Fruit fly (Drosophila melanogaster) whole organism, embryonic: ENCODE data around the gene PpV.

Source experiments
- Abd-B ChIP-seq: fragments of 200-800 bp; sonication (Bioruptor generic); optimal IDR thresholded peaks from 2 replicates; lab custom pipeline; 2018; ENCODE audit warnings: missing biosample characterization, mild to moderate bottlenecking, missing genetic modification characterization, moderate library complexity
- CG10543 ChIP-seq: fragments of 200-800 bp; sonication (Bioruptor generic); optimal IDR thresholded peaks from 3 replicates; lab custom pipeline; 2017; ENCODE audit warnings: missing biosample characterization, mild to moderate bottlenecking, missing genetic modification characterization, moderate library complexity
- CG11085 ChIP-seq: fragments of 200-800 bp; sonication (Bioruptor generic); IDR thresholded peaks from 2 replicates; pipeline ENCODE4 v1.3.6; 2022; ENCODE audit warnings: missing biosample characterization, missing genetic modification characterization
- CG11398 ChIP-seq: fragments of 200-800 bp; sonication (Bioruptor generic); optimal IDR thresholded peaks from 2 replicates; lab custom pipeline; 2016; ENCODE audit warnings: missing biosample characterization, missing genetic modification characterization
- CG12104 ChIP-seq: fragments of 200-800 bp; sonication (Bioruptor generic); optimal IDR thresholded peaks from 3 replicates; lab custom pipeline; 2016; ENCODE audit warnings: missing biosample characterization, missing genetic modification characterization
- CG12155 ChIP-seq: fragments of 200-800 bp; sonication (Bioruptor generic); optimal IDR thresholded peaks from 3 replicates; lab custom pipeline; 2016; ENCODE audit warnings: missing biosample characterization, missing genetic modification characterization
- CG12236 ChIP-seq: fragments of 200-800 bp; sonication (Bioruptor generic); optimal IDR thresholded peaks from 2 replicates; lab custom pipeline; 2016; ENCODE audit warnings: missing biosample characterization, missing genetic modification characterization
- CG12744 ChIP-seq: fragments of 200-800 bp; sonication (Bioruptor generic); optimal IDR thresholded peaks from 2 replicates; lab custom pipeline; 2016; ENCODE audit warnings: missing biosample characterization, missing genetic modification characterization
- CG13775 ChIP-seq: fragments of 200-800 bp; sonication (Bioruptor generic); optimal IDR thresholded peaks from 3 replicates; lab custom pipeline; 2017; ENCODE audit warnings: missing biosample characterization, mild to moderate bottlenecking, missing genetic modification characterization
- CG13894 ChIP-seq: fragments of 200-800 bp; sonication (Bioruptor generic); optimal IDR thresholded peaks from 3 replicates; lab custom pipeline; 2018; ENCODE audit warnings: missing biosample characterization, mild to moderate bottlenecking, missing genetic modification characterization, moderate library complexity
- CG14667 ChIP-seq: fragments of 200-800 bp; sonication (Bioruptor generic); IDR thresholded peaks from 2 replicates; pipeline ENCODE4 v1.3.6; 2022; ENCODE audit warnings: missing biosample characterization, missing genetic modification characterization
- CG16863 ChIP-seq: fragments of 200-800 bp; sonication (Bioruptor generic); optimal IDR thresholded peaks from 3 replicates; lab custom pipeline; 2016; ENCODE audit warnings: missing biosample characterization, missing genetic modification characterization
- CG17361 ChIP-seq: fragments of 200-800 bp; sonication (Bioruptor generic); IDR thresholded peaks from 3 replicates; pipeline ENCODE4 v1.3.6; 2022; ENCODE audit warnings: missing biosample characterization, missing genetic modification characterization
- CG17829 ChIP-seq: fragments of 200-800 bp; optimal IDR thresholded peaks from 2 replicates; lab custom pipeline; 2019; ENCODE audit warnings: missing biosample characterization, mild to moderate bottlenecking, missing genetic modification characterization, moderate library complexity
- CG17912 ChIP-seq: fragments of 200-800 bp; sonication (Bioruptor generic); optimal IDR thresholded peaks from 2 replicates; lab custom pipeline; 2018; ENCODE audit warnings: missing biosample characterization, mild to moderate bottlenecking, missing genetic modification characterization
- CG2120 ChIP-seq: fragments of 200-800 bp; sonication (Bioruptor generic); optimal IDR thresholded peaks from 3 replicates; lab custom pipeline; 2016; ENCODE audit warnings: missing biosample characterization, missing genetic modification characterization
- CG30403 ChIP-seq: fragments of 200-800 bp; sonication (Bioruptor generic); optimal IDR thresholded peaks from 3 replicates; lab custom pipeline; 2016; ENCODE audit warnings: missing biosample characterization, missing genetic modification characterization
- CG3407 ChIP-seq: fragments of 200-800 bp; sonication (Bioruptor generic); optimal IDR thresholded peaks from 2 replicates; lab custom pipeline; 2018; ENCODE audit warnings: missing biosample characterization, mild to moderate bottlenecking, missing genetic modification characterization
- CG42726 ChIP-seq: fragments of 200-800 bp; sonication (Bioruptor generic); IDR thresholded peaks from 2 replicates; pipeline ENCODE4 v1.3.6; 2022; ENCODE audit warnings: missing biosample characterization, missing genetic modification characterization; ENCODE audit not compliant: partially characterized antibody
- CG43689 ChIP-seq: fragments of 200-800 bp; sonication (Bioruptor generic); IDR thresholded peaks from 2 replicates; pipeline ENCODE4 v1.3.6; 2022; ENCODE audit warnings: missing biosample characterization, missing genetic modification characterization
- CG4854 ChIP-seq: fragments of 200-800 bp; sonication (Bioruptor generic); optimal IDR thresholded peaks from 2 replicates; lab custom pipeline; 2016; ENCODE audit warnings: missing biosample characterization, missing genetic modification characterization, inconsistent platforms
- CG5953 ChIP-seq: fragments of 200-800 bp; sonication (Bioruptor generic); IDR thresholded peaks from 2 replicates; pipeline ENCODE4 v1.3.6; 2022; ENCODE audit warnings: missing biosample characterization, missing genetic modification characterization
- CG6654 ChIP-seq: fragments of 200-800 bp; sonication (Bioruptor generic); optimal IDR thresholded peaks from 2 replicates; lab custom pipeline; 2017; ENCODE audit warnings: missing biosample characterization, mild to moderate bottlenecking, missing genetic modification characterization
- CG6813 ChIP-seq: fragments of 200-800 bp; sonication (Bioruptor generic); optimal IDR thresholded peaks from 2 replicates; lab custom pipeline; 2017; ENCODE audit warnings: missing biosample characterization, missing genetic modification characterization, mild to moderate bottlenecking, moderate library complexity, missing genetic modification reagents
- CG6854 ChIP-seq: fragments of 200-800 bp; sonication (Bioruptor generic); optimal IDR thresholded peaks from 3 replicates; lab custom pipeline; 2017; ENCODE audit warnings: missing biosample characterization, mild to moderate bottlenecking, missing genetic modification characterization
- Chrac-16 ChIP-seq: fragments of 200-800 bp; sonication (Bioruptor generic); optimal IDR thresholded peaks from 3 replicates; lab custom pipeline; 2016; ENCODE audit warnings: missing biosample characterization, missing genetic modification characterization
- CrebB ChIP-seq: fragments of 200-800 bp; sonication (Bioruptor generic); optimal IDR thresholded peaks from 3 replicates; lab custom pipeline; 2018; ENCODE audit warnings: missing biosample characterization, mild to moderate bottlenecking, missing genetic modification characterization
- Dp ChIP-seq: fragments of 200-800 bp; sonication (Bioruptor generic); optimal IDR thresholded peaks from 2 replicates; lab custom pipeline; 2018; ENCODE audit warnings: missing biosample characterization, mild to moderate bottlenecking, missing genetic modification characterization, moderate library complexity
- HLH3B ChIP-seq: fragments of 200-800 bp; sonication (Bioruptor generic); IDR thresholded peaks from 2 replicates; pipeline ENCODE4 v1.3.6; 2022; ENCODE audit warnings: missing biosample characterization, missing genetic modification characterization
- HmgD ChIP-seq: fragments of 200-800 bp; sonication (Bioruptor generic); optimal IDR thresholded peaks from 3 replicates; lab custom pipeline; 2016; ENCODE audit warnings: missing biosample characterization, missing genetic modification characterization
- MESR4 ChIP-seq: fragments of 200-800 bp; sonication (Bioruptor generic); optimal IDR thresholded peaks from 2 replicates; lab custom pipeline; 2018; ENCODE audit warnings: missing biosample characterization, mild to moderate bottlenecking, missing genetic modification characterization, moderate library complexity
- Mrtf ChIP-seq: fragments of 200-800 bp; sonication (Bioruptor generic); IDR thresholded peaks from 3 replicates; pipeline ENCODE4 v1.3.6; 2022; ENCODE audit warnings: missing biosample characterization, missing genetic modification characterization
- Oaz ChIP-seq: fragments of 200-800 bp; sonication (Bioruptor generic); IDR thresholded peaks from 2 replicates; pipeline ENCODE4 v1.3.6; 2022; ENCODE audit warnings: missing biosample characterization, missing genetic modification characterization
- Sin3A ChIP-seq: fragments of >200 bp; optimal IDR thresholded peaks from 2 replicates; lab custom pipeline; 2018
- Trl ChIP-seq, 3 experiments: fragments of >200 bp in 2 of 3; fragments of 200-800 bp in 1 of 3; sonication (Bioruptor generic) in 1 of 3; optimal IDR thresholded peaks; 2 replicates in 1 of 3; 3 replicates in 2 of 3; lab custom pipeline; 2016 to 2017; ENCODE audit warnings: missing biosample characterization in 1 of 3, missing genetic modification characterization in 1 of 3
- Xrp1 ChIP-seq: fragments of 200-800 bp; sonication (Bioruptor generic); IDR thresholded peaks from 2 replicates; pipeline ENCODE4 v1.3.6; 2022; ENCODE audit warnings: missing biosample characterization, missing genetic modification characterization
- ap ChIP-seq: fragments of 200-800 bp; sonication (Bioruptor generic); IDR thresholded peaks from 2 replicates; pipeline ENCODE4 v1.3.6; 2022; ENCODE audit warnings: missing biosample characterization, missing genetic modification characterization
- bbx ChIP-seq: fragments of 200-800 bp; sonication (Bioruptor generic); IDR thresholded peaks from 2 replicates; pipeline ENCODE4 v1.3.6; 2022; ENCODE audit warnings: missing biosample characterization, missing genetic modification characterization; ENCODE audit not compliant: partially characterized antibody
- chif ChIP-seq, 2 experiments: fragments of 200-800 bp; sonication (Bioruptor generic); optimal IDR thresholded peaks; 3 replicates each; lab custom pipeline; 2016; ENCODE audit warnings: missing biosample characterization in 2 of 2, missing genetic modification characterization in 2 of 2
- exex ChIP-seq: fragments of 200-800 bp; sonication (Bioruptor generic); optimal IDR thresholded peaks from 4 replicates; lab custom pipeline; 2018; ENCODE audit warnings: missing biosample characterization, mild to moderate bottlenecking, missing genetic modification characterization, moderate library complexity
- fru ChIP-seq: fragments of >200 bp; optimal IDR thresholded peaks from 2 replicates; lab custom pipeline; 2017
- jing ChIP-seq: fragments of 200-800 bp; sonication (Bioruptor generic); optimal IDR thresholded peaks from 2 replicates; lab custom pipeline; 2018; ENCODE audit warnings: missing biosample characterization, mild to moderate bottlenecking, missing genetic modification characterization
- lmd ChIP-seq: fragments of 200-800 bp; sonication (Bioruptor generic); IDR thresholded peaks from 2 replicates; pipeline ENCODE4 v1.3.6; 2022; ENCODE audit warnings: missing biosample characterization, missing genetic modification characterization
- nerfin-1 ChIP-seq: fragments of 200-800 bp; sonication (Bioruptor generic); optimal IDR thresholded peaks from 3 replicates; lab custom pipeline; 2019; ENCODE audit warnings: missing biosample characterization, mild to moderate bottlenecking, missing genetic modification characterization, moderate library complexity
- onecut ChIP-seq: fragments of 200-800 bp; sonication (Bioruptor generic); IDR thresholded peaks from 2 replicates; pipeline ENCODE4 v1.3.6; 2022; ENCODE audit warnings: missing biosample characterization, missing genetic modification characterization
- pros ChIP-seq: fragments of 200-800 bp; sonication (Bioruptor generic); optimal IDR thresholded peaks from 3 replicates; lab custom pipeline; 2019; ENCODE audit warnings: missing biosample characterization, mild to moderate bottlenecking, missing genetic modification characterization, moderate library complexity
- sc ChIP-seq, 3 experiments: fragments of >200 bp in 2 of 3; fragments of 200-800 bp in 1 of 3; sonication (Bioruptor generic) in 1 of 3; optimal IDR thresholded peaks; 2 replicates in 2 of 3; 3 replicates in 1 of 3; lab custom pipeline; 2017; ENCODE audit warnings: mild to moderate bottlenecking in 1 of 3, missing biosample characterization in 1 of 3, missing genetic modification characterization in 1 of 3, missing genetic modification reagents in 1 of 3
- sim ChIP-seq: fragments of 200-800 bp; sonication (Bioruptor generic); IDR thresholded peaks from 2 replicates; pipeline ENCODE4 v1.3.6; 2022; ENCODE audit warnings: missing biosample characterization, missing genetic modification characterization
- so ChIP-seq: fragments of 200-800 bp; sonication (Bioruptor generic); IDR thresholded peaks from 3 replicates; pipeline ENCODE4 v1.3.6; 2022; ENCODE audit warnings: missing biosample characterization, missing genetic modification characterization
- tio ChIP-seq: fragments of 200-800 bp; sonication (Bioruptor generic); optimal IDR thresholded peaks from 2 replicates; lab custom pipeline; 2017; ENCODE audit warnings: missing biosample characterization, missing genetic modification characterization, inconsistent platforms
- unpg ChIP-seq: fragments of 200-800 bp; sonication (Bioruptor generic); optimal IDR thresholded peaks from 3 replicates; lab custom pipeline; 2018; ENCODE audit warnings: missing biosample characterization, mild to moderate bottlenecking, missing genetic modification characterization, moderate library complexity

Gene PpV

DNA sequence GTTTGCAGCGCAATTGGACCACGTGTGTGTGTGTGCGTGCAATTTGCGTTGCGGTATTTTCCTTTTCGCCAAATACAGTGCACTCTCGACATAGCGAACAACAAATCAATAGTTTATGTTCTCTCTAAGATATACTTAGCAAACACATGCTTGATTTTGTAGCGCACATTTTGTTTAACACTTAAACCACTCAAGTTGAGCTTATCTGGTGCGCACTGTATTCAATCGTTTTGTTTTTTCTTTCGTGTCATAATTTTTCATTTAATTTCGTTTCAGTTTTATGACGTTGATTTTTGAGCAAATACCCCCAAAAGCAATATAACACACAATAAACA, 6.4 kb downstream of the PpV start (continued):
- TF ChIP-seq CG17361 (GFP tag; lab: Robert Waterston, UW) (peak; percentile 68; the same call in 2 of the 3 replicates), CG13894 (tag; lab: Kevin White, UChicago) (peak; percentile 87), CG6654 (GFP tag; lab: Kevin White, UChicago) (peak; percentile 59), ap (GFP tag; lab: Robert Waterston, UW) (peak; percentile 81), CG2120 (peak; percentile 94), CG5953 (0 out of 2 replicates have a peak, but pooled peaks have one; percentile 55), so (peak; percentile 87), Abd-B (peak; percentile 82), CG17912 (GFP tag; lab: Kevin White, UChicago) (no peak), CG6813 (GFP tag; lab: Kevin White, UChicago) (peak; percentile 74), chif (GFP tag; optimal IDR thresholded peaks at IDR 0.05; lab: Kevin White, UChicago) (peak; percentile 68 to 81), CG17829 (tag; lab: Kevin White, UChicago) (peak; percentile 59), Sin3A (lab: Kevin White, UChicago) (no peak), HmgD (GFP tag; lab: Kevin White, UChicago) (peak; percentile 27), Mrtf (peak; percentile 88), CG16863 (GFP tag; lab: Kevin White, UChicago) (peak; percentile 67), CG13775 (GFP tag; lab: Kevin White, UChicago) (peak; percentile 75), exex (tag; lab: Kevin White, UChicago) (peak; percentile 60), CG12104 (GFP tag; lab: Kevin White, UChicago) (peak; percentile 64), CG43689 (peak; percentile 78), CG10543 (peak; percentile 91), Xrp1 (peak; percentile 80), CG11398 (GFP tag; lab: Kevin White, UChicago) (peak; percentile 69), CG42726 (GFP tag; lab: Robert Waterston, UW) (no peak), sim (GFP tag; lab: Robert Waterston, UW) (no peak), CG12236 (peak; percentile 61), CG11085 (peak; percentile 80), lmd (GFP tag; lab: Robert Waterston, UW) (peak; percentile 91), unpg (GFP tag; lab: Kevin White, UChicago) (peak; percentile 85), Dp (GFP tag; lab: Kevin White, UChicago) (no peak), tio (GFP tag; lab: Kevin White, UChicago) (no peak), pros (GFP tag; lab: Kevin White, UChicago) (no peak), CG12155 (GFP tag; lab: Kevin White, UChicago) (peak; percentile 85), fru (lab: Kevin White, UChicago) (no peak), HLH3B (GFP tag; lab: Robert Waterston, UW) (peak; percentile 87), sc (optimal IDR thresholded peaks at IDR 0.05; lab: Kevin White, UChicago) (no peak), sc (GFP tag; optimal IDR thresholded peaks at IDR 0.05; lab: Kevin White, UChicago) (peak; percentile 42), MESR4 (GFP tag; lab: Kevin White, UChicago) (no peak), jing (GFP tag; lab: Kevin White, UChicago) (peak; percentile 70), CG12744 (peak; percentile 74), CG14667 (GFP tag; lab: Robert Waterston, UW) (peak; percentile 88), CG6854 (GFP tag; lab: Kevin White, UChicago) (peak; percentile 76), nerfin-1 (peak; percentile 34), Chrac-16 (GFP tag; lab: Kevin White, UChicago) (peak; percentile 77), onecut (GFP tag; lab: Robert Waterston, UW) (peak; percentile 85), bbx (GFP tag; lab: Robert Waterston, UW) (no peak), CG3407 (GFP tag; lab: Kevin White, UChicago) (peak; percentile 21), CrebB (tag; lab: Kevin White, UChicago) (peak; percentile 72), Trl (optimal IDR thresholded peaks at IDR 0.05; lab: Kevin White, UChicago) (no peak), Trl (GFP tag; optimal IDR thresholded peaks at IDR 0.05; lab: Kevin White, UChicago) (peak; percentile 83), CG30403 (GFP tag; lab: Kevin White, UChicago) (peak; percentile 81), Oaz (GFP tag; lab: Robert Waterston, UW) (peak; percentile 84), CG4854 (GFP tag; lab: Kevin White, UChicago) (peak; percentile 65)
